Worm (Caenorhabditis elegans): Measurements from ENCODE around the gene K08E4.8.

Gene K08E4.8

ce11 chrIV:12010859-12011258, 50.3 kb downstream of the K08E4.8 start, which contains the start of the genes ZK617.26 and unc-22:
Gene ZK617.26, minus strand, starts transcription at chrIV:12010959.
Gene unc-22, minus strand, starts transcription at chrIV:12011007.
- TF ChIP-seq F13H6.1 (tag; optimal IDR thresholded peaks at IDR 0.05) (no peak), npax-4 (tag; optimal IDR thresholded peaks at IDR 0.05) (no peak), elt-2 (tag; optimal IDR thresholded peaks at IDR 0.05) (no peak), fkh-6 (tag; optimal IDR thresholded peaks at IDR 0.05) (no peak)

Data from whole organism, late embryonic.